Worm (Caenorhabditis elegans) whole organism, L3 larva: ENCODE results near the gene srg-33.

ENCODE experiments used
- R02D3.7 ChIP-seq: fragments of 150-350 bp; optimal IDR thresholded peaks from 2 replicates; lab custom pipeline; 2014; ENCODE audit warnings: missing biosample characterization, missing genetic modification characterization
- ZK546.5 ChIP-seq: sonication (generic microtip); optimal IDR thresholded peaks from 2 replicates; lab custom pipeline; 2017; ENCODE audit warnings: missing biosample characterization, missing genetic modification characterization
- aly-2 ChIP-seq: fragments of 150-350 bp; optimal IDR thresholded peaks from 2 replicates; lab custom pipeline; 2014; ENCODE audit warnings: missing biosample characterization, missing genetic modification characterization
- ama-1 ChIP-seq: fragments of 150-350 bp; optimal IDR thresholded peaks from 2 replicates; lab custom pipeline; 2018
- ceh-28 ChIP-seq: fragments of 150-350 bp; optimal IDR thresholded peaks from 2 replicates; lab custom pipeline; 2014; ENCODE audit warnings: missing biosample characterization, missing genetic modification reagents, missing genetic modification characterization
- ceh-82 ChIP-seq: fragments of 150-350 bp; optimal IDR thresholded peaks from 2 replicates; lab custom pipeline; 2014; ENCODE audit warnings: missing biosample characterization, missing genetic modification characterization
- ceh-9 ChIP-seq: sonication (generic microtip); optimal IDR thresholded peaks from 2 replicates; lab custom pipeline; 2018; ENCODE audit warnings: missing biosample characterization, missing genetic modification characterization
- daf-12 ChIP-seq: fragments of 150-350 bp; optimal IDR thresholded peaks from 2 replicates; lab custom pipeline; 2014; ENCODE audit warnings: missing biosample characterization, missing genetic modification reagents, missing genetic modification characterization
- egl-27 ChIP-seq: sonication (generic microtip); optimal IDR thresholded peaks from 4 replicates; lab custom pipeline; 2017; ENCODE audit warnings: missing biosample characterization, missing genetic modification reagents, missing genetic modification characterization
- egl-5 ChIP-seq: fragments of 150-350 bp; optimal IDR thresholded peaks from 2 replicates; lab custom pipeline; 2017; ENCODE audit warnings: missing biosample characterization, missing genetic modification reagents, missing genetic modification characterization, inconsistent platforms
- eor-1 ChIP-seq, 2 experiments: fragments of 150-350 bp; optimal IDR thresholded peaks; 2 replicates each; lab custom pipeline; 2014 to 2018; ENCODE audit warnings: missing biosample characterization in 2 of 2, missing genetic modification characterization in 2 of 2
- fkh-10 ChIP-seq: sonication (generic microtip); optimal IDR thresholded peaks from 2 replicates; lab custom pipeline; 2017; ENCODE audit warnings: missing biosample characterization, missing genetic modification reagents, missing genetic modification characterization
- fkh-2 ChIP-seq: fragments of 150-350 bp; optimal IDR thresholded peaks from 2 replicates; lab custom pipeline; 2014; ENCODE audit warnings: missing biosample characterization, missing genetic modification reagents, missing genetic modification characterization
- fos-1 ChIP-seq: fragments of 150-350 bp; optimal IDR thresholded peaks from 2 replicates; lab custom pipeline; 2014; ENCODE audit warnings: missing biosample characterization, missing genetic modification characterization
- hmg-11 ChIP-seq: sonication (generic microtip); optimal IDR thresholded peaks from 2 replicates; lab custom pipeline; 2016; ENCODE audit warnings: missing genetic modification characterization, missing compliant biosample characterization
- jun-1 ChIP-seq: fragments of 150-350 bp; optimal IDR thresholded peaks from 2 replicates; lab custom pipeline; 2014; ENCODE audit warnings: missing biosample characterization, missing genetic modification reagents, missing genetic modification characterization
- lin-15B ChIP-seq: fragments of 150-350 bp; optimal IDR thresholded peaks from 2 replicates; lab custom pipeline; 2014; ENCODE audit warnings: missing biosample characterization, missing genetic modification characterization
- lin-39 ChIP-seq: fragments of 150-350 bp; optimal IDR thresholded peaks from 2 replicates; lab custom pipeline; 2018; ENCODE audit warnings: missing biosample characterization, missing genetic modification reagents, missing genetic modification characterization
- lsy-12 ChIP-seq: sonication (generic microtip); optimal IDR thresholded peaks from 2 replicates; lab custom pipeline; 2016; ENCODE audit warnings: mild to moderate bottlenecking, missing genetic modification characterization, missing compliant biosample characterization
- mdl-1 ChIP-seq: fragments of 150-350 bp; optimal IDR thresholded peaks from 2 replicates; lab custom pipeline; 2014; ENCODE audit warnings: missing biosample characterization, missing genetic modification characterization
- mml-1 ChIP-seq: fragments of 150-350 bp; sonication (generic microtip); optimal IDR thresholded peaks from 3 replicates; lab custom pipeline; 2014; ENCODE audit warnings: missing biosample characterization, missing genetic modification characterization
- nfya-1 ChIP-seq: sonication (generic microtip); optimal IDR thresholded peaks from 2 replicates; lab custom pipeline; 2017; ENCODE audit warnings: missing genetic modification characterization, mild to moderate bottlenecking, missing compliant biosample characterization, antibody characterized with exemption, moderate library complexity; ENCODE audit not compliant: insufficient read depth
- nhr-11 ChIP-seq: fragments of 150-350 bp; optimal IDR thresholded peaks from 2 replicates; lab custom pipeline; 2014; ENCODE audit warnings: missing biosample characterization, missing genetic modification characterization
- nhr-12 ChIP-seq: fragments of 150-350 bp; optimal IDR thresholded peaks from 2 replicates; lab custom pipeline; 2014; ENCODE audit warnings: missing biosample characterization, missing genetic modification characterization
- nhr-23 ChIP-seq: fragments of 150-350 bp; optimal IDR thresholded peaks from 2 replicates; lab custom pipeline; 2014; ENCODE audit warnings: missing biosample characterization, missing genetic modification reagents, missing genetic modification characterization
- nhr-25 ChIP-seq: sonication (generic microtip); optimal IDR thresholded peaks from 2 replicates; lab custom pipeline; 2017; ENCODE audit warnings: missing biosample characterization, missing genetic modification characterization
- nhr-67 ChIP-seq: fragments of 150-350 bp; optimal IDR thresholded peaks from 2 replicates; lab custom pipeline; 2014; ENCODE audit warnings: missing biosample characterization, missing genetic modification characterization
- nhr-76 ChIP-seq: fragments of 150-350 bp; sonication (generic microtip); optimal IDR thresholded peaks from 5 replicates; lab custom pipeline; 2014; ENCODE audit warnings: missing biosample characterization, missing genetic modification characterization
- nhr-77 ChIP-seq: fragments of 150-350 bp; optimal IDR thresholded peaks from 2 replicates; lab custom pipeline; 2014; ENCODE audit warnings: missing biosample characterization, missing genetic modification characterization
- pha-4 ChIP-seq: fragments of 150-350 bp; optimal IDR thresholded peaks from 2 replicates; lab custom pipeline; 2014; ENCODE audit warnings: missing biosample characterization, missing genetic modification reagents, missing genetic modification characterization
- pqm-1 ChIP-seq: fragments of 150-350 bp; optimal IDR thresholded peaks from 2 replicates; lab custom pipeline; 2017; ENCODE audit warnings: missing biosample characterization, missing genetic modification characterization, inconsistent platforms
- snpc-4 ChIP-seq: fragments of 150-350 bp; optimal IDR thresholded peaks from 2 replicates; lab custom pipeline; 2014; ENCODE audit warnings: missing biosample characterization, missing genetic modification characterization
- unc-39 ChIP-seq: sonication (generic microtip); optimal IDR thresholded peaks from 4 replicates; lab custom pipeline; 2017; ENCODE audit warnings: missing biosample characterization, missing genetic modification characterization
- unc-62 ChIP-seq: fragments of 150-350 bp; sonication (generic microtip); optimal IDR thresholded peaks from 4 replicates; lab custom pipeline; 2014; ENCODE audit warnings: missing biosample characterization, missing genetic modification reagents, missing genetic modification characterization
- zag-1 ChIP-seq: fragments of 150-350 bp; optimal IDR thresholded peaks from 2 replicates; lab custom pipeline; 2014; ENCODE audit warnings: missing biosample characterization, missing genetic modification characterization
- ztf-11 ChIP-seq: fragments of 150-350 bp; optimal IDR thresholded peaks from 2 replicates; lab custom pipeline; 2014; ENCODE audit warnings: missing biosample characterization, missing genetic modification characterization

Gene srg-33

ce11 chrV:8247311-8248105 is 44.4 kb upstream of the srg-33 start (continued):
- TF ChIP-seq nhr-25 (tag; lab: Kevin White, UChicago) (peak; percentile 62), ceh-82 (tag; lab: Kevin White, UChicago) (peak; percentile 17), zag-1 (tag; lab: Kevin White, UChicago) (no peak), egl-5 (no peak), lin-15B (peak; percentile 53), nhr-12 (tag; lab: Kevin White, UChicago) (no peak), unc-39 (tag; lab: Kevin White, UChicago) (no peak), aly-2 (tag; lab: Kevin White, UChicago) (no peak), lsy-12 (tag; lab: Kevin White, UChicago) (peak; percentile 53), nhr-67 (tag; lab: Kevin White, UChicago) (no peak), ceh-9 (tag; lab: Kevin White, UChicago) (no peak), mml-1 (tag; lab: Kevin White, UChicago) (no peak), fkh-10 (GFP tag; lab: Kevin White, UChicago) (no peak), nhr-11 (no peak), unc-62 (GFP tag; lab: Kevin White, UChicago) (peak; percentile 10), ceh-28 (peak; percentile 69), lin-39 (no peak), hmg-11 (tag; lab: Kevin White, UChicago) (no peak), jun-1 (peak; percentile 25), ama-1 (lab: Kevin White, UChicago) (peak; percentile 95), ztf-11 (tag; lab: Kevin White, UChicago) (no peak)
- TF ChIP-seq, all 47 proteins: peak for 22

- TF ChIP-seq lin-15B (no peak), egl-27 (tag; lab: Kevin White, UChicago) (no peak), nhr-23 (tag; lab: Kevin White, UChicago) (no peak), pqm-1 (tag; lab: Kevin White, UChicago) (no peak), nhr-25 (tag; lab: Kevin White, UChicago) (no peak), jun-1 (no peak), snpc-4 (tag; lab: Kevin White, UChicago) (no peak), eor-1 (tag; optimal IDR thresholded peaks at IDR 0.05; lab: Kevin White, UChicago) (no peak), mml-1 (tag; lab: Kevin White, UChicago) (no peak), nhr-11 (no peak), daf-12 (tag; lab: Kevin White, UChicago) (no peak)
Observed at ce11 chrV:8250208-8250607, 41.7 kb upstream of the srg-33 start, which contains the start of gene C16D9.6. C16D9.6 (minus strand) TSS chrV:8250308.

ce11 chrV:8251075-8251474 is 40.8 kb upstream of the srg-33 start:
- TF ChIP-seq nhr-76 (tag; lab: Kevin White, UChicago) (no peak), fkh-10 (GFP tag; lab: Kevin White, UChicago) (no peak), nhr-77 (tag; lab: Kevin White, UChicago) (no peak), nhr-11 (no peak), nhr-23 (tag; lab: Kevin White, UChicago) (no peak), pha-4 (no peak), mdl-1 (tag; lab: Kevin White, UChicago) (no peak), unc-39 (tag; lab: Kevin White, UChicago) (no peak), R02D3.7 (tag; lab: Kevin White, UChicago) (no peak), nfya-1 (tag; lab: Kevin White, UChicago) (no peak), mml-1 (tag; lab: Kevin White, UChicago) (no peak), ama-1 (lab: Kevin White, UChicago) (no peak), fkh-2 (tag; lab: Kevin White, UChicago) (no peak), ZK546.5 (tag; lab: Kevin White, UChicago) (no peak), egl-5 (no peak), lin-39 (no peak), pqm-1 (tag; lab: Kevin White, UChicago) (no peak), aly-2 (tag; lab: Kevin White, UChicago) (no peak), lin-15B (no peak), fos-1 (tag; lab: Kevin White, UChicago) (no peak)

- peak; percentile 47 for TF ChIP-seq egl-5
- TF ChIP-seq ceh-28, result no peak
Observed at ce11 chrV:8252532-8252931, 39.3 kb upstream of the srg-33 start.
